Fruit fly (Drosophila melanogaster) Kc167 (cell line): ENCODE results near the gene beta4GalNAcTB.

ENCODE experiments used
- Sin3A ChIP-seq: fragments of >200 bp; optimal IDR thresholded peaks from 2 replicates; lab custom pipeline; 2018; ENCODE audit warnings: missing external identifiers
- h ChIP-seq: fragments of >200 bp; optimal IDR thresholded peaks from 3 replicates; lab custom pipeline; 2018; ENCODE audit warnings: missing external identifiers

- TF ChIP-seq h (lab: Kevin White, UChicago) (no peak), Sin3A (lab: Kevin White, UChicago) (no peak)
These were observed 21.9 kb upstream of the beta4GalNAcTB start, which contains the start of gene Sirt7 for dm6 chr3R:29055710-29056109.
